Fruit fly (Drosophila melanogaster) whole organism, embryonic: Measurements from ENCODE around the gene CG9667.

Experiments
- CG11247 ChIP-seq: fragments of 200-800 bp; sonication (Bioruptor generic); IDR thresholded peaks from 2 replicates; pipeline ENCODE4 v1.3.6; 2022; ENCODE audit warnings: missing biosample characterization, missing genetic modification characterization
- CG12071 ChIP-seq: fragments of 200-800 bp; sonication (Bioruptor generic); optimal IDR thresholded peaks from 3 replicates; lab custom pipeline; 2018; ENCODE audit warnings: missing biosample characterization, mild to moderate bottlenecking, missing genetic modification characterization
- CG12104 ChIP-seq: fragments of 200-800 bp; sonication (Bioruptor generic); optimal IDR thresholded peaks from 3 replicates; lab custom pipeline; 2016; ENCODE audit warnings: missing biosample characterization, missing genetic modification characterization
- CG12219 ChIP-seq: fragments of 200-800 bp; sonication (Bioruptor generic); optimal IDR thresholded peaks from 3 replicates; lab custom pipeline; 2018; ENCODE audit warnings: missing biosample characterization, mild to moderate bottlenecking, missing genetic modification characterization
- CG13424 ChIP-seq: fragments of 200-800 bp; sonication (Bioruptor generic); optimal IDR thresholded peaks from 2 replicates; lab custom pipeline; 2019; ENCODE audit warnings: missing biosample characterization, mild to moderate bottlenecking, missing genetic modification characterization, moderate library complexity
- CG14014 ChIP-seq: fragments of 200-800 bp; sonication (Bioruptor generic); IDR thresholded peaks from 2 replicates; pipeline ENCODE4 v1.3.6; 2022; ENCODE audit warnings: missing biosample characterization, missing genetic modification characterization
- CG15073 ChIP-seq: fragments of 200-800 bp; sonication (Bioruptor generic); optimal IDR thresholded peaks from 2 replicates; lab custom pipeline; 2016; ENCODE audit warnings: missing biosample characterization, missing genetic modification characterization
- CG17328 ChIP-seq: fragments of 200-800 bp; sonication (Bioruptor generic); IDR thresholded peaks from 2 replicates; pipeline ENCODE4 v1.3.6; 2022; ENCODE audit warnings: missing biosample characterization, missing genetic modification characterization
- CG17359 ChIP-seq: fragments of 200-800 bp; sonication (Bioruptor generic); optimal IDR thresholded peaks from 3 replicates; lab custom pipeline; 2018; ENCODE audit warnings: missing biosample characterization, mild to moderate bottlenecking, missing genetic modification characterization, moderate library complexity
- CG17385 ChIP-seq: fragments of 200-800 bp; sonication (Bioruptor generic); optimal IDR thresholded peaks from 3 replicates; lab custom pipeline; 2018; ENCODE audit warnings: missing biosample characterization, mild to moderate bottlenecking, missing genetic modification characterization
- CG30403 ChIP-seq: fragments of 200-800 bp; sonication (Bioruptor generic); optimal IDR thresholded peaks from 3 replicates; lab custom pipeline; 2016; ENCODE audit warnings: missing biosample characterization, missing genetic modification characterization
- CG31388 ChIP-seq: fragments of 200-800 bp; sonication (Bioruptor generic); optimal IDR thresholded peaks from 2 replicates; lab custom pipeline; 2016; ENCODE audit warnings: missing biosample characterization, missing genetic modification characterization
- CG32772 ChIP-seq: fragments of 200-800 bp; sonication (Bioruptor generic); IDR thresholded peaks from 2 replicates; pipeline ENCODE4 v1.3.6; 2022; ENCODE audit warnings: missing biosample characterization, missing genetic modification characterization
- CG3407 ChIP-seq: fragments of 200-800 bp; sonication (Bioruptor generic); optimal IDR thresholded peaks from 2 replicates; lab custom pipeline; 2018; ENCODE audit warnings: missing biosample characterization, mild to moderate bottlenecking, missing genetic modification characterization
- CG7357 ChIP-seq: fragments of 200-800 bp; sonication (Bioruptor generic); IDR thresholded peaks from 3 replicates; pipeline ENCODE4 v1.3.6; 2022; ENCODE audit warnings: missing biosample characterization, missing genetic modification characterization
- CG7372 ChIP-seq: fragments of 200-800 bp; sonication (Bioruptor generic); IDR thresholded peaks from 2 replicates; pipeline ENCODE4 v1.3.6; 2022; ENCODE audit warnings: missing biosample characterization, missing genetic modification characterization
- CG7987 ChIP-seq: fragments of 200-800 bp; sonication (Bioruptor generic); optimal IDR thresholded peaks from 2 replicates; lab custom pipeline; 2018; ENCODE audit warnings: missing biosample characterization, mild to moderate bottlenecking, missing genetic modification characterization, moderate library complexity
- CG8281 ChIP-seq: fragments of 200-800 bp; sonication (Bioruptor generic); optimal IDR thresholded peaks from 2 replicates; lab custom pipeline; 2018; ENCODE audit warnings: missing biosample characterization, mild to moderate bottlenecking, missing genetic modification characterization, moderate library complexity
- CrebB ChIP-seq: fragments of 200-800 bp; sonication (Bioruptor generic); optimal IDR thresholded peaks from 3 replicates; lab custom pipeline; 2018; ENCODE audit warnings: missing biosample characterization, mild to moderate bottlenecking, missing genetic modification characterization
- ERR ChIP-seq: fragments of 200-800 bp; sonication (Bioruptor generic); optimal IDR thresholded peaks from 2 replicates; lab custom pipeline; 2016; ENCODE audit warnings: missing biosample characterization, missing genetic modification characterization
- Gsc ChIP-seq: fragments of 200-800 bp; sonication (Bioruptor generic); IDR thresholded peaks from 2 replicates; pipeline ENCODE4 v1.3.6; 2022; ENCODE audit warnings: missing biosample characterization, missing genetic modification characterization
- Kr ChIP-seq: fragments of 200-800 bp; sonication (Bioruptor generic); optimal IDR thresholded peaks from 2 replicates; lab custom pipeline; 2017; ENCODE audit warnings: missing biosample characterization, mild to moderate bottlenecking, missing genetic modification characterization
- Lhr ChIP-seq: fragments of 200-800 bp; sonication (Bioruptor generic); optimal IDR thresholded peaks from 3 replicates; lab custom pipeline; 2017; ENCODE audit warnings: mild to moderate bottlenecking, missing biosample characterization, missing genetic modification reagents, missing genetic modification characterization
- Lim3 ChIP-seq: fragments of 200-800 bp; sonication (Bioruptor generic); IDR thresholded peaks from 2 replicates; pipeline ENCODE4 v1.3.6; 2022; ENCODE audit warnings: missing biosample characterization, missing genetic modification characterization
- Lpt ChIP-seq: fragments of >200 bp; optimal IDR thresholded peaks from 2 replicates; lab custom pipeline; 2018; ENCODE audit warnings: missing biosample characterization, missing genetic modification characterization
- Med ChIP-seq: fragments of 200-800 bp; sonication (Bioruptor generic); peaks from one replicate; lab custom pipeline; 2016; ENCODE audit warnings: missing biosample characterization, missing genetic modification characterization, mild to moderate bottlenecking, inconsistent platforms, moderate library complexity
- Mes4 ChIP-seq: fragments of 200-800 bp; sonication (Bioruptor generic); optimal IDR thresholded peaks from 2 replicates; lab custom pipeline; 2016; ENCODE audit warnings: missing biosample characterization, missing genetic modification characterization
- Poxn ChIP-seq: fragments of 200-800 bp; sonication (Bioruptor generic); IDR thresholded peaks from 2 replicates; pipeline ENCODE4 v1.3.6; 2022; ENCODE audit warnings: missing biosample characterization, missing genetic modification characterization
- Spps ChIP-seq: fragments of 200-800 bp; sonication (Bioruptor generic); optimal IDR thresholded peaks from 2 replicates; lab custom pipeline; 2018; ENCODE audit warnings: missing biosample characterization, mild to moderate bottlenecking, missing genetic modification characterization
- Trl ChIP-seq, 3 experiments: fragments of >200 bp in 2 of 3; fragments of 200-800 bp in 1 of 3; sonication (Bioruptor generic) in 1 of 3; optimal IDR thresholded peaks; 2 replicates in 1 of 3; 3 replicates in 2 of 3; lab custom pipeline; 2016 to 2017; ENCODE audit warnings: missing biosample characterization in 1 of 3, missing genetic modification characterization in 1 of 3
- Xbp1 ChIP-seq: fragments of 200-800 bp; sonication (Bioruptor generic); optimal IDR thresholded peaks from 3 replicates; lab custom pipeline; 2016; ENCODE audit warnings: missing biosample characterization, mild to moderate bottlenecking, missing genetic modification characterization
- YL-1 ChIP-seq: fragments of 200-800 bp; sonication (Bioruptor generic); optimal IDR thresholded peaks from 3 replicates; lab custom pipeline; 2017; ENCODE audit warnings: missing biosample characterization, mild to moderate bottlenecking, missing genetic modification characterization
- bcd ChIP-seq: fragments of 200-800 bp; sonication (Bioruptor generic); optimal IDR thresholded peaks from 2 replicates; lab custom pipeline; 2017; ENCODE audit warnings: missing biosample characterization, mild to moderate bottlenecking, missing genetic modification characterization
- chn ChIP-seq: fragments of 200-800 bp; sonication (Bioruptor generic); optimal IDR thresholded peaks from 2 replicates; lab custom pipeline; 2016; ENCODE audit warnings: missing biosample characterization, missing genetic modification characterization
- da ChIP-seq: fragments of 200-800 bp; sonication (Bioruptor generic); optimal IDR thresholded peaks from 2 replicates; lab custom pipeline; 2016; ENCODE audit warnings: missing biosample characterization, missing genetic modification characterization
- emc ChIP-seq: fragments of 200-800 bp; sonication (Bioruptor generic); optimal IDR thresholded peaks from 2 replicates; lab custom pipeline; 2016; ENCODE audit warnings: missing biosample characterization, missing genetic modification characterization
- gfzf ChIP-seq: fragments of 200-800 bp; sonication (Bioruptor generic); optimal IDR thresholded peaks from 2 replicates; lab custom pipeline; 2016; ENCODE audit warnings: missing biosample characterization, mild to moderate bottlenecking, missing genetic modification characterization, moderate library complexity
- ind ChIP-seq: fragments of 200-800 bp; sonication (Bioruptor generic); optimal IDR thresholded peaks from 3 replicates; lab custom pipeline; 2016; ENCODE audit warnings: missing biosample characterization, missing genetic modification characterization
- kah ChIP-seq: fragments of 200-800 bp; sonication (Bioruptor generic); optimal IDR thresholded peaks from 2 replicates; lab custom pipeline; 2018; ENCODE audit warnings: missing biosample characterization, mild to moderate bottlenecking, missing genetic modification characterization
- kni ChIP-seq: fragments of 200-800 bp; sonication (Bioruptor generic); optimal IDR thresholded peaks from 3 replicates; lab custom pipeline; 2017; ENCODE audit warnings: mild to moderate bottlenecking, missing biosample characterization, missing genetic modification reagents, missing genetic modification characterization
- nom ChIP-seq: fragments of 200-800 bp; sonication (Bioruptor generic); optimal IDR thresholded peaks from 2 replicates; lab custom pipeline; 2017; ENCODE audit warnings: missing biosample characterization, missing genetic modification characterization, mild to moderate bottlenecking, moderate library complexity, missing genetic modification reagents
- org-1 ChIP-seq: fragments of 200-800 bp; sonication (Bioruptor generic); optimal IDR thresholded peaks from 2 replicates; lab custom pipeline; 2017; ENCODE audit warnings: missing biosample characterization, missing genetic modification characterization
- pnt ChIP-seq: fragments of 200-800 bp; sonication (Bioruptor generic); optimal IDR thresholded peaks from 3 replicates; lab custom pipeline; 2016; ENCODE audit warnings: missing biosample characterization, missing genetic modification characterization
- sc ChIP-seq, 3 experiments: fragments of >200 bp in 2 of 3; fragments of 200-800 bp in 1 of 3; sonication (Bioruptor generic) in 1 of 3; optimal IDR thresholded peaks; 2 replicates in 2 of 3; 3 replicates in 1 of 3; lab custom pipeline; 2017; ENCODE audit warnings: mild to moderate bottlenecking in 1 of 3, missing biosample characterization in 1 of 3, missing genetic modification characterization in 1 of 3, missing genetic modification reagents in 1 of 3
- slou ChIP-seq: fragments of 200-800 bp; sonication (Bioruptor generic); optimal IDR thresholded peaks from 3 replicates; lab custom pipeline; 2016; ENCODE audit warnings: missing biosample characterization, missing genetic modification characterization
- wdn ChIP-seq: fragments of 200-800 bp; sonication (Bioruptor generic); IDR thresholded peaks from 2 replicates; pipeline ENCODE4 v1.3.6; 2022; ENCODE audit warnings: missing biosample characterization, missing genetic modification characterization
- yki ChIP-seq: fragments of >200 bp; optimal IDR thresholded peaks from 3 replicates; lab custom pipeline; 2018
- z ChIP-seq: fragments of 200-800 bp; sonication (Bioruptor generic); IDR thresholded peaks from 3 replicates; pipeline ENCODE4 v1.3.6; 2022; ENCODE audit warnings: missing biosample characterization, missing genetic modification characterization
- zfh1 ChIP-seq: fragments of 200-800 bp; sonication (Bioruptor generic); IDR thresholded peaks from 3 replicates; pipeline ENCODE4 v1.3.6; 2022; ENCODE audit warnings: missing biosample characterization, missing genetic modification characterization
- zfh2 ChIP-seq: fragments of 200-800 bp; sonication (Bioruptor generic); optimal IDR thresholded peaks from 2 replicates; lab custom pipeline; 2016; ENCODE audit warnings: missing biosample characterization, missing genetic modification characterization

Gene CG9667

DNA sequence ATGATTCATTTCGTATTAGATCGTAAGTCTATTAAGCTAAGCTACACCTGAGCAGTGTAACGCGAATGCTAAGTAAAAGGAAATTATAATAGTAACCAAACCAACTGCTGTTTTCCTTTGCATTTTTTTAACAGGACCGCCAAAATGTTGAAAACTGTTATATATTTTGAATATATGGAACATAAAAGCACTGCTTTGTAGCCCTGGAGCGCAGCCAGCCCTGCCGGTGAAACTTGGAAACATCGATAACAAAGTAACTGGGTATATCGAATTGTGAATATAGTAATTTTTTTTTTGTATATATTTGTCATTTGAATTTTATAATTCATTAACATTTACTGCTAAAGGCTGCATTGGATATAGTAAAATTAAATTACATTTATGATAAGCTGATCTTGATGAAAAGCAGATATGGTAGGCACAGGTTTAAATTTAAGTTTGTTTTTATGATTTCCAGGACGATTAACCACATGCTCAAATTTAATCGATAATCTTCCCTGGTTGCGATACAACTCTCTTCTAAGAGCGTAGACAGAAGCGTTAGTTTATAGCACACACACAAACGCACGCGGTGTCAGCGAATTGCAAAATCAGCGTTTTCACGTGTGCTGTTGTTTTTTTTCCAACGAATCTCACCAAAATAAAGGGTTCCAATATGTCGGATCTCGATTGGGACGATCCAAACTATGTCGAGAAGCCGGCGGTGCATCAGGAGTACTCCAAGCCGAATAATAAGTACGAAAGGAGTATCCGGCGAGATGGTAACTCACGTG is 3.8 kb downstream of the CG9667 start, which contains the start of gene CG7878:
Gene CG7878 (plus strand): TSS at position 528 of the 773 bp plus-strand sequence.
- TF ChIP-seq Med (GFP tag; lab: Kevin White, UChicago) (peak; percentile 95), Poxn (no peak), Lpt (no peak), da (GFP tag; lab: Kevin White, UChicago) (no peak), org-1 (GFP tag; lab: Kevin White, UChicago) (no peak), Lim3 (no peak), bcd (peak; percentile 61), Kr (GFP tag; lab: Kevin White, UChicago) (no peak), Mes4 (no peak), Lhr (GFP tag; lab: Kevin White, UChicago) (peak; percentile 73), CG11247 (peak; percentile 50; the same call in 1 of the 2 replicates), CG17328 (GFP tag; lab: Robert Waterston, UW) (peak; percentile 37; the same call in 1 of the 2 replicates), z (no peak), CG12104 (GFP tag; lab: Kevin White, UChicago) (peak; percentile 19), yki (lab: Kevin White, UChicago) (no peak), nom (GFP tag; lab: Kevin White, UChicago) (peak; percentile 2), CG15073 (GFP tag; lab: Kevin White, UChicago) (no peak), zfh2 (GFP tag; lab: Kevin White, UChicago) (peak; percentile 62), gfzf (GFP tag; lab: Kevin White, UChicago) (no peak), kah (GFP tag; lab: Kevin White, UChicago) (no peak), zfh1 (GFP tag; lab: Robert Waterston, UW) (no peak), CG14014 (peak; percentile 24; the same call in 1 of the 2 replicates), CG12071 (GFP tag; lab: Kevin White, UChicago) (no peak), Trl (optimal IDR thresholded peaks at IDR 0.05; lab: Kevin White, UChicago) (peak in 1 of 2 experiments; percentile 20), Trl (GFP tag; optimal IDR thresholded peaks at IDR 0.05; lab: Kevin White, UChicago) (peak; percentile 49), YL-1 (GFP tag; lab: Kevin White, UChicago) (peak; percentile 65), CG12219 (GFP tag; lab: Kevin White, UChicago) (no peak), emc (GFP tag; lab: Kevin White, UChicago) (no peak), chn (GFP tag; lab: Kevin White, UChicago) (peak; percentile 53), CG7987 (GFP tag; lab: Kevin White, UChicago) (peak; percentile 3), Spps (no peak), Gsc (GFP tag; lab: Robert Waterston, UW) (no peak), pnt (peak; percentile 30), CG7357 (no peak), CG30403 (GFP tag; lab: Kevin White, UChicago) (peak; percentile 69), ind (GFP tag; lab: Kevin White, UChicago) (peak; percentile 67), CG31388 (no peak), CG3407 (GFP tag; lab: Kevin White, UChicago) (no peak), CG8281 (tag; lab: Kevin White, UChicago) (no peak), CG32772 (GFP tag; lab: Robert Waterston, UW) (peak; percentile 55; the same call in 1 of the 2 replicates), kni (GFP tag; lab: Kevin White, UChicago) (peak; percentile 40), slou (GFP tag; lab: Kevin White, UChicago) (peak; percentile 52), CG7372 (no peak), CG17359 (tag; lab: Kevin White, UChicago) (peak; percentile 55), sc (optimal IDR thresholded peaks at IDR 0.05; lab: Kevin White, UChicago) (no peak), sc (GFP tag; optimal IDR thresholded peaks at IDR 0.05; lab: Kevin White, UChicago) (no peak), CG13424 (tag; lab: Kevin White, UChicago) (peak; percentile 35), Xbp1 (GFP tag; lab: Kevin White, UChicago) (peak; percentile 62), CrebB (tag; lab: Kevin White, UChicago) (no peak), ERR (peak; percentile 51), CG17385 (peak; percentile 44), wdn (GFP tag; lab: Robert Waterston, UW) (no peak)
